Fruit fly (Drosophila melanogaster) whole organism, adult: ENCODE results near the gene CG5079.

Experiments used
- CG12768 ChIP-seq: fragments of 200-800 bp; sonication (Bioruptor generic); optimal IDR thresholded peaks from 2 replicates; lab custom pipeline; 2017; ENCODE audit warnings: missing biosample characterization, missing genetic modification characterization, mild to moderate bottlenecking, moderate library complexity, missing genetic modification reagents
- CG14711 ChIP-seq: fragments of 200-800 bp; sonication (Bioruptor generic); optimal IDR thresholded peaks from 2 replicates; lab custom pipeline; 2018; ENCODE audit warnings: missing biosample characterization, mild to moderate bottlenecking, missing genetic modification characterization, moderate library complexity
- CG5204 ChIP-seq: fragments of 200-800 bp; sonication (Bioruptor generic); optimal IDR thresholded peaks from 2 replicates; lab custom pipeline; 2016; ENCODE audit warnings: missing biosample characterization, missing genetic modification characterization
- CG7045 ChIP-seq: fragments of 200-800 bp; sonication (Bioruptor generic); optimal IDR thresholded peaks from 2 replicates; lab custom pipeline; 2017; ENCODE audit warnings: missing biosample characterization, mild to moderate bottlenecking, missing genetic modification characterization
- Hr96 ChIP-seq: fragments of 200-800 bp; sonication (Bioruptor generic); optimal IDR thresholded peaks from 2 replicates; lab custom pipeline; 2016; ENCODE audit warnings: missing biosample characterization, missing genetic modification characterization
- Mnt ChIP-seq: fragments of 200-800 bp; sonication (Bioruptor generic); optimal IDR thresholded peaks from 2 replicates; lab custom pipeline; 2016; ENCODE audit warnings: missing biosample characterization, mild to moderate bottlenecking, missing genetic modification characterization
- cnc ChIP-seq, 2 experiments: fragments of >200 bp; optimal IDR thresholded peaks; 2 replicates each; lab custom pipeline; 2017
- pad ChIP-seq: fragments of 200-800 bp; sonication (Bioruptor generic); optimal IDR thresholded peaks from 3 replicates; lab custom pipeline; 2017; ENCODE audit warnings: missing biosample characterization, missing genetic modification characterization, mild to moderate bottlenecking, moderate library complexity, missing genetic modification reagents

DNA sequence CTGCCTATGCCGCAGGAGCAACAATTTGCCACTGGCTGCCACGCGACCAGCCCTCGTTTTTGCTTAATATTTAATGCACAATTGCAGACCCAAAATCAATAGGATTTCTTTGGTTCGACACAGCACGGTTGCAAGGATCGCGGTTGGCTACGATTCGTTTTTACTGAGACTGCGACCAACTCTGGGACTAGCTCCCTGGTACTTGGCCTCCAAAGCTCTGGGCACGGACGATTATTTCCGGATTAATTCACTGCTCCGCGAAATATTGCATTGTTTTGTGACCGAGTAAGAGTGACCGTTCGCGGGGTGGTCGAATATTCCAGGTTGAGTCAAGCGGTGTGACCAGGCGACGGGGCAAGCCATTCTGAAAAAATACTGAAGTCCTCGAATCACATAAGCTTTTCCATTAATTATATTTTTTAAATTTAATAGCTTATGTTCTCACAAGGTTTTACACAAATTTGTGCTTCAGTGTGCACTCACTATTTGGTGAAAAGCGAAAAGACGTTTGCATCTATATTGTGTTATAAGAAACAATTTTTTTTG, 47.6 kb downstream of the CG5079 start, which contains the start of gene Tnks:
- no peak for TF ChIP-seq CG7045 (GFP tag; lab: Kevin White, UChicago)
- TF ChIP-seq cnc (optimal IDR thresholded peaks at IDR 0.05; lab: Kevin White, UChicago): no peak
- no peak for TF ChIP-seq CG14711 (tag; lab: Kevin White, UChicago)
- TF ChIP-seq Hr96 (GFP tag; lab: Kevin White, UChicago): no peak
- TF ChIP-seq pad (GFP tag; lab: Kevin White, UChicago): no peak
- no peak for TF ChIP-seq Mnt (GFP tag; lab: Kevin White, UChicago)
- no peak for TF ChIP-seq CG5204 (GFP tag; lab: Kevin White, UChicago)
- TF ChIP-seq CG12768 (GFP tag; lab: Kevin White, UChicago): no peak
